Worm (Caenorhabditis elegans) whole organism, mixed stage, embryonic: ENCODE results near the gene evl-20.

ENCODE experiments used
- elt-3 ChIP-seq: fragments of 150-350 bp; optimal IDR thresholded peaks from 2 replicates; lab custom pipeline; 2014; ENCODE audit warnings: missing biosample characterization, missing genetic modification characterization
- lsy-2 ChIP-seq: fragments of 150-350 bp; optimal IDR thresholded peaks from 2 replicates; lab custom pipeline; 2014; ENCODE audit warnings: missing biosample characterization, missing genetic modification characterization
- mab-5 ChIP-seq: fragments of 150-350 bp; optimal IDR thresholded peaks from 2 replicates; lab custom pipeline; 2014; ENCODE audit warnings: missing biosample characterization, missing genetic modification characterization
- nhr-28 ChIP-seq: fragments of 150-350 bp; optimal IDR thresholded peaks from 2 replicates; lab custom pipeline; 2014; ENCODE audit warnings: missing biosample characterization, missing genetic modification characterization
- nhr-76 ChIP-seq: sonication (generic microtip); optimal IDR thresholded peaks from 2 replicates; lab custom pipeline; 2017; ENCODE audit warnings: missing biosample characterization, missing genetic modification characterization
- unc-39 ChIP-seq: fragments of 150-350 bp; optimal IDR thresholded peaks from 2 replicates; lab custom pipeline; 2014; ENCODE audit warnings: missing biosample characterization, missing genetic modification characterization
- unc-62 ChIP-seq: fragments of 150-350 bp; optimal IDR thresholded peaks from 2 replicates; lab custom pipeline; 2014; ENCODE audit warnings: missing biosample characterization, missing genetic modification reagents, missing genetic modification characterization

DNA sequence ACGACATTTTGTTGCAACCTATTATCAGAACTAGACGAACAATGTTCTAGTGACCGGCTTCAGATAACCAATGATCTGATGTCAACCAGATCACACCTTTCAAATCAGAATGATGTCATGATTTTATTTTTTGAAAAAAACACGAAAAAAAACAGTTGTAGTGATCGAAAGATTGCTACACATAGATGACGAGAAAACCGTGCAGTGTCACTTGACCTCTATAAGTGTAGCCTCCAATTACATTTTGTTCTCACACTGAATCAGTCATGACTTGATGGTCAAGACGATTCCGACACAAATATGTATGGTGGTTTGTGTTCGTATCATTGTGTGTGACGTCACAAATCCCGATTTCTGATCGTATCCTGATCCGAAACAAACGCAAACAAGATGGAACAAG lies 4.0 kb upstream of the evl-20 start:
- TF ChIP-seq lsy-2 = no peak
- TF ChIP-seq mab-5 (tag; lab: Kevin White, UChicago) = no peak
- no peak for TF ChIP-seq nhr-76 (tag; lab: Kevin White, UChicago)
- no peak for TF ChIP-seq nhr-28 (tag; lab: Kevin White, UChicago)
- no peak for TF ChIP-seq unc-62 (GFP tag; lab: Kevin White, UChicago)
- no peak for TF ChIP-seq elt-3 (tag; lab: Kevin White, UChicago)
- no peak for TF ChIP-seq unc-39 (tag; lab: Kevin White, UChicago)
